Fruit fly (Drosophila melanogaster): ENCODE measurements around the gene ry.

Gene ry

DNA sequence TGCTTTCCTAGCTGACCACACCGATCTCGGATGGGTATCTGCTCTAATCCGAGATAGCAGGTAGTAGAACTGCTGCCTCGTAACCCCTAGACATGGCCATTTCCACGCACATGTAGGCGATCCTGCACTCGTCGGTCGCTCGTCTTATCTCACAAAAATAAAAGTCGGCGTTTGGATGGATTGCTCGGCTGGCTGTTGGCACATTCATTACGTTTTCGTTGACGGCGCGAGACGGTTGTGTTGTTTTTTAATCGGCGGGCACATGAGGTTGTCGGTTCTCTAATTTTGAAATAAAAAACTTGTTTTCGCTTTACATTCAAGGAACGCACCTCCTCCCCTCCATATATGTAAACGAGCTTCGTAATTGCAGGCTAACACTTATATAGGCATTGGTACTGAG lies at the start of gene ry:
Gene ry, plus strand, starts transcription at position 206 of the 400 bp plus-strand sequence.
- TF ChIP-seq CG8478 (optimal IDR thresholded peaks at IDR 0.05) = no peak

DNA sequence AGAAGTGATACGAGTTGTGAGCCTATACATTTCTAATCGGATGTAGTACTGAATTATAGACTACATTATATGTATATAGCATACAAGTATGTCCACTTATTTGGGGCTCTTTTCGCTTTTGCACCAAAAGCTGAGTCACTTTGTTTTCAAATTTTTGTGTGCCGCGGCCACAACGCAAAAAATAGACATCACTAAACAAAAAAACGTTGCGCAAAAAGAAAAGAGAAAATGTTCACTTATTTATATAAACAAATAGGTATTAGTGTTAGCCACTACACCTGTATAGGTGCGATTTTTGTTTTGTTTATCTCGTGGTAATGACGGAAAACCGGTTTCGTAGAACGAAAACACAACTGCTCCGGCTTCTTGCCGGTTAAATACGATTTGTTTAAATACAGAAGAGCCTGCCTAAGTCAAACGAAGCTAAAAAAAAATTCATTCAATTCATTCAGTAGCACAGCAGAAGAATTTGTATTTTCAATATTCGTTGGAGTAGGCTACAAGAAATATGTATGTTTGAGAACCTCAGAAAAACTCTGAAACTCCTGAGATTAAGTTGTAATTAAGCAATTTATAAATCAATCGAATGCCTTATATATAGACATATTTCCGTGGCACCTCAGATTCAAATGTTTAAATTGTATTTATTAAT lies 49.2 kb upstream of the ry start:
- TF ChIP-seq CG8478 (optimal IDR thresholded peaks at IDR 0.05) (no peak), Dll (optimal IDR thresholded peaks at IDR 0.05) (no peak), pan (optimal IDR thresholded peaks at IDR 0.05) (peak; percentile 14)

DNA sequence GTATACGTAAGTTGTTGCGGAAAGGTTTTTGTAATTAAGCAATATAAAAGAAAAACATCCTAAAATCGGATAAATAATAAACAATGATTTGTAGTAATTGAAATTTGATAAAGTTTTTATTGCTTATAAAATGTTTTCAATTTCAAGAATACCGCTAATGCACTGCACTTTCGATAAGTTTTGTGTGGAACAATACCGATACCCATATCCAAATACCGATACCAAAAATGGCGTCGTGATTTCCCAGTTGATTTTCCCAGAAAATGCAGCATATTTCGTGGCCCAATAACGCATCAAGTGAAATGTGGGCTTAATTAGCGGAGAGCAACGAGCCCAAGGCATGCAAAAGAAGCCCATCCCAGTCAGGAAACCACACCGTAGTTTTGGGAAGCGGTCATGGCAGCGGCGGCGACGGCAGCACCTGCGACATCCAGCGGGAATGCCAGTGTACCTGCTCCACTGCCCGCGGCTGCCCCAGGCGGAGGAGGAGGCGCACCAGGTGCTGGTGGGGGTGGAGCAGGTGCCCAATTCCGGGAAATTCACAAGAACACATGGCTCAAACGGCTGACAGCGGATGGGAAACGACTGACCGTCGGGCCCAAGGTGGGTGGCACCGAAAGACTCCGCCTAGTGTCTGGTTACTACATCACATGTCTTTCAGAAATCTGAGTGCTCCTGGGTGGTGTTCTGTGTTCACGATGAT lies 46.3 kb upstream of the ry start, which contains the start of gene CG31342:
Gene CG31342, plus strand, starts transcription at position 214 of the 703 bp plus-strand sequence.
- TF ChIP-seq pan (optimal IDR thresholded peaks at IDR 0.05) = no peak
- TF ChIP-seq EcR (GFP tag; optimal IDR thresholded peaks at IDR 0.05) = no peak
- TF ChIP-seq Dll (optimal IDR thresholded peaks at IDR 0.05) = no peak
- TF ChIP-seq CG8478 (optimal IDR thresholded peaks at IDR 0.05) = no peak

DNA sequence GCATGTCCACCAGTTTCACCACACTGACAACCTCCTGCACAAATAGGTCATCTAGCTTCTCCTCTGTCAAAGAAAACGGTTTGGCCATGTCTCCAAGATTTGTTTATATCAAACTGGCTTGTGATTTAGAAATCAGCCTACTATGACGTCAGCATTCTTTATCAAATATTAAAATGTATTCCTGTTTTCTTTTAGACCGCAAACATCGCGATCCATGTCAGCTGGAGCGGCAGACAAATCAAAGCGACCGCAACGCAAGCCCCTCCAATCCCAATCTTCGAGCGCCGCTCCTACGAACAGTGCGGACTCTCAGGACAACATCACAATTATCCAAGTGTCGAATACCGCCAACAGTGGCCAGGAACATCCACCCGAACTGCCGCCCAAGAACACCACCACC lies 43.9 kb upstream of the ry start, which contains the start of gene CG14383:
Gene CG14383, minus strand, starts transcription at position 101 of the 400 bp plus-strand sequence.
- no peak for TF ChIP-seq Dll (optimal IDR thresholded peaks at IDR 0.05)
- TF ChIP-seq usp (GFP tag; optimal IDR thresholded peaks at IDR 0.05) = no peak
- no peak for TF ChIP-seq EcR (GFP tag; optimal IDR thresholded peaks at IDR 0.05)
- no peak for TF ChIP-seq CG8478 (optimal IDR thresholded peaks at IDR 0.05)
- TF ChIP-seq pan (optimal IDR thresholded peaks at IDR 0.05) = no peak
- TF ChIP-seq psq (optimal IDR thresholded peaks at IDR 0.05) = no peak

DNA sequence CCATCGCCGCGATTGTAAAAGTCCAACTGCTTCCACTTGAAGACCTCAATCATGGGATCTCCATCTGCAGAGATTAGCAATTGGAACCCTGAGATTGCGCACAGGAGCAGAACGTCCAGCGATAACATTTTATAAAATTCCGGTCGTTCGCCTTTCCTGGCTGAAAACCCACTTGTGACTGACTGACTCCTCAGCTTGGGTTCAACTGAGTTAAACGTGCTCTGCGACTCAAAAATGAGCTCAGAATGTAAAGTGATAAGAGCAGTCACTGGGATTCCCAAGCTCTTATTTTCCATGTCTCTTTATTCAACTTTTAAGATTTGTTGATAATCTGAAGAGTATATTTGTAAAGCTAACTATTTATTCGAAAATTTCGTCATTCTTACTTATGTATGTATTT lies 39.3 kb upstream of the ry start, which contains the start of gene yellow-f:
Gene yellow-f, minus strand, starts transcription at position 184 of the 400 bp plus-strand sequence.
- no peak for TF ChIP-seq EcR (GFP tag; optimal IDR thresholded peaks at IDR 0.05)
- TF ChIP-seq usp (GFP tag; optimal IDR thresholded peaks at IDR 0.05) = no peak
- TF ChIP-seq psq (optimal IDR thresholded peaks at IDR 0.05) = no peak
- TF ChIP-seq Dll (optimal IDR thresholded peaks at IDR 0.05) = no peak
- no peak for TF ChIP-seq pan (optimal IDR thresholded peaks at IDR 0.05)
- TF ChIP-seq CG8478 (optimal IDR thresholded peaks at IDR 0.05) = no peak

DNA sequence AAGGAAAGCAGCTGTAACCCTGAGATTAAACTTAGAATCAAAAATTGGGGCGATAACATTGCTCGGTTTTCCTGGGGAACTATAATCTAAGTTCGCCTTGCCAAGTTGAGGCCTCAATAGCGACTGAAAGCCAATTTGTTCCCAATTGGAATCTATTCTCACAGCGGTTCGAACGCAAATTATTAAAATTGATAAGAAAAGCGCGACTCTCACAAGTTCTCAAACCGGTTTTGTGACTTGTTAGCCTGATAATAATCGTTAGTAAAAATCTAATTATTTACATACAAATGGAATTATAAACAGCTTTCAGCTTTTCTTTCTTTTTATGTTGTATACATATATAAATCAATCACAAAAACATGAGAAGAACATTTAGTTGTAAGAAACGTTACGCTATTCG lies 37.3 kb upstream of the ry start, which contains the start of gene yellow-f2:
Gene yellow-f2, minus strand, starts transcription at position 101 of the 400 bp plus-strand sequence.
- TF ChIP-seq pan (optimal IDR thresholded peaks at IDR 0.05) = no peak
- TF ChIP-seq psq (optimal IDR thresholded peaks at IDR 0.05) = no peak
- no peak for TF ChIP-seq usp (GFP tag; optimal IDR thresholded peaks at IDR 0.05)
- TF ChIP-seq EcR (GFP tag; optimal IDR thresholded peaks at IDR 0.05) = no peak
- TF ChIP-seq CG8478 (optimal IDR thresholded peaks at IDR 0.05) = no peak
- TF ChIP-seq Dll (optimal IDR thresholded peaks at IDR 0.05) = no peak

DNA sequence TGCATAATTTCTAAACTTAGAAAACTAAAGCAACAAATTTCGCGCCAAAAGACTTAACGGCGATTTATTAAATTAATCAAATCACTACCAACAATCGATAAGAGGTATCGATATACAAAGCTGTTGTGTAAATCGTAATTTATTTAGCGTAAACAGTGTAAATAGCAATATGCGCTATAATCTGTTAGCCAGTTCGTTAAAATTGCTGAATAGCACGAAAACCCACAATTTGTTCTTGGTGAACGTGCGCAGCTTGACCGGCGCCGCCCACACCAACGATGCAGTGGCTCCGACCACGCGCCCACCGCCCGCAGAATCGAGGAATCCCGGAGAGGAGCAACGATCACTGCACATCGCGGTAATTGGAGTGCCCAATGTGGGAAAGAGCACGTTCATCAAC lies 36.8 kb upstream of the ry start, which contains the start of gene CG7488:
Gene CG7488, plus strand, starts transcription at position 99 of the 400 bp plus-strand sequence.
- no peak for TF ChIP-seq Dll (optimal IDR thresholded peaks at IDR 0.05)
- TF ChIP-seq CG8478 (optimal IDR thresholded peaks at IDR 0.05) = no peak
- no peak for TF ChIP-seq pan (optimal IDR thresholded peaks at IDR 0.05)
- TF ChIP-seq psq (optimal IDR thresholded peaks at IDR 0.05) = no peak

DNA sequence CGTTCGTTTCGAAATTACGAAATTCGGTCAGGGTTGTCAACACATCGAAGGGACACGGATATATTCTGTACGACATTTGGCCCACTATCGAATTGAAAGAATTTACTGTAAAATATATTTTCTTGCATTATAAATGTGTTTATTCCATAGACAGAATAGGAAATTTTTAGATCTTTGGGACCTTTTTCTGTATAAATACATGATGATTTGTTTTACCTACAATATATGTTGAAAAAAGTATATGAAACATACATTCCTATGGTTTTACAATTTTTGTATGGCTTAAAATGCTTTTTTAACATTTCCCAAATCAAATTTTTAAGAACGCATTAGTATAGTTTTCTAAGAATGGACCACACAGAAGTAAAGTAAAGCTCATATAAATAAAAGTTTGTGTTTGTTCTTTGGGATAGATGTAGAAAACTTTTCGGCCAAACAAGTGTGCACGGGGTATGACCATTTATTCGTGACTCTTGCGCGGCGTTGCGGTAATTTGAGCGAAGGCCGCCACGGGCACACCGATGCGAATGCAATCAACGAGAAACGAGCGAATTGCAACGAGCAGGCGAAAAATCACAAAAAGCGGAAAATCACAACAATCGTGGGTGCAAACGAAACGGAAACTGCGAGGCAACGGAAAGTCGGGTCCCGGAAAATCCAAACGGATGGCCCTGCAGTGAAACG lies 34.6 kb upstream of the ry start, which contains the start of the genes CG17327, CG44194 and CG7518:
Gene CG17327, minus strand, starts transcription at position 177 of the 684 bp plus-strand sequence.
Gene CG44194, minus strand, starts transcription at position 177 of the 684 bp plus-strand sequence.
Gene CG7518, plus strand, starts transcription at position 540 of the 684 bp plus-strand sequence.
- TF ChIP-seq CG8478 (optimal IDR thresholded peaks at IDR 0.05) (no peak), EcR (GFP tag; optimal IDR thresholded peaks at IDR 0.05) (no peak), pan (optimal IDR thresholded peaks at IDR 0.05) (no peak), psq (optimal IDR thresholded peaks at IDR 0.05) (no peak), usp (GFP tag; optimal IDR thresholded peaks at IDR 0.05) (no peak), Dll (optimal IDR thresholded peaks at IDR 0.05) (no peak)

DNA sequence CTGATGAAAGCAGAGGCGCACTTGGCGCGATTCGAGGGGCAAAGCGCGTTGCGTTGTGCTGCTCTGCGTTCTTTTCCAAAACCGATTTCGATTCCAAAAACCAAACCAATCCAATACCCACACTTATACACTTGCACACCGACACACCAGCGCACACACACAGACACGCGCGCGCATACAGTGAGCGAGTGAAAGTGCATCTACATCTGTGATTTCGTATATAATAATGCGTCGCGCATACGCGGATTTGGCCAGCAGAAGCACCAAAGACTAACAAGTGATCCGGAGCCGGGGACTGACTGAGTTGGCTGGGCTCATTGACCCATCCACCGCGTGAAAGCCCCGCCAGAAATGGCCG lies 34.1 kb upstream of the ry start:
- TF ChIP-seq EcR (GFP tag; optimal IDR thresholded peaks at IDR 0.05) (no peak), psq (optimal IDR thresholded peaks at IDR 0.05) (no peak), CG8478 (optimal IDR thresholded peaks at IDR 0.05) (no peak), Dll (optimal IDR thresholded peaks at IDR 0.05) (no peak), usp (GFP tag; optimal IDR thresholded peaks at IDR 0.05) (no peak), pan (optimal IDR thresholded peaks at IDR 0.05) (no peak)

DNA sequence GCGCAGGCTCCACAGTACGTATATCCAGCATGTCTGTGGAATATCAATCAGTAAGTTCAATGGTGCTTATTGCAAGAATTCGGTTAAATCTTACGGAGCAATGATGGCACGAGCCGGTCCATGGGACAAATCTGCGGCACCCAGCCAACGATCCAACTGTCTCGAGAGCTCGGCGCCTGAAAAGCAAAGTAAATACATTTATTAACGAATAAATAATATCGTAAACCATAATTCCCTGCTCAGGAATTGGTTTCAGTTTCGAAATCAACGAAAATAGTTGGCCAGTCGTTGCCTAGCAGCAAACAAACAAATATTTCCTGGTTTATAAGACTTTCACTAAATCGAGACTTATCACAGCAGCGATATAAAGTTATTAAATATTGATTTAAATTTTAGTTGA lies 22.7 kb upstream of the ry start, which contains the start of gene CG11656:
Gene CG11656, plus strand, starts transcription at position 301 of the 400 bp plus-strand sequence.
- no peak for TF ChIP-seq EcR (GFP tag; optimal IDR thresholded peaks at IDR 0.05)
- no peak for TF ChIP-seq usp (GFP tag; optimal IDR thresholded peaks at IDR 0.05)
- TF ChIP-seq CG8478 (optimal IDR thresholded peaks at IDR 0.05) = no peak
- no peak for TF ChIP-seq pan (optimal IDR thresholded peaks at IDR 0.05)
- no peak for TF ChIP-seq psq (optimal IDR thresholded peaks at IDR 0.05)
- TF ChIP-seq Dll (optimal IDR thresholded peaks at IDR 0.05) = no peak

DNA sequence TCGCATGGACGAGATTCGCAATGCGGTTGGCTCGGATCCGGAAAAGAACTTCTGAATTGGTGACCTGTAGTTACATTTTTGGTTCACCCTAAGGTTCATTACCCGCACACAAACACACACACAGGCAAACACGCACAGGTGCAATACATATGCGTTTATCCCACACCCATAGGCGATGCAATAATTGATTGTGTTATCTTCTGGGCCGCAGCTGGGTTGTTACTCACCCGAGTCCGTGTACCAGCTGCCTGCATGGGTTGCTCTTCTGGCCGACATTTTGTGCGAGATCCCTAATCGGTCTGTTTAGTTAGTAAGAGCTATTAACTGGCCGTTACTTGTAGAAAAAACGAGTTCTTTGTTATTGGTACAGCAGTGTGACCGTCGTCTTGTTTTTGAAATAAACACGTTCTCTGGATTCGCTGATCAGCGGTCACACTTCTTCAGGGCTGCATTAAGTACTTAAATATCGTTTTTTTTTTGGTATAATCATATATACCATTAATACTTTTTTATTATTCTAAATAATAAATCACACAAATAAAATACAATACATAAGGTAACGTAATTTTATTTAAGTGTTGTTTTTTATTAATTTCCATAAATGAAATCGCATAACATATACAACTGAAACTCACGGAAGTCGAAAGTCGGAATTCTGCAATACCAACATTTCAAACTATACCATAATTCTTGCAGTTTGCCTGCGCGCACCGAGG lies 21.3 kb upstream of the ry start, which contains the start of gene CG8031:
Gene CG8031, minus strand, starts transcription at position 406 of the 716 bp plus-strand sequence.
- peak in 1 of 2 experiments; percentile 71 for TF ChIP-seq EcR (GFP tag; optimal IDR thresholded peaks at IDR 0.05)
- TF ChIP-seq Dll (optimal IDR thresholded peaks at IDR 0.05) = peak; percentile 51
- no peak for TF ChIP-seq CG8478 (optimal IDR thresholded peaks at IDR 0.05)
- TF ChIP-seq psq (optimal IDR thresholded peaks at IDR 0.05) = no peak
- TF ChIP-seq pan (optimal IDR thresholded peaks at IDR 0.05) = no peak

Measured in whole organism.